Worm (Caenorhabditis elegans): ENCODE data around the gene C03B1.4.

C03B1.4 gene

DNA sequence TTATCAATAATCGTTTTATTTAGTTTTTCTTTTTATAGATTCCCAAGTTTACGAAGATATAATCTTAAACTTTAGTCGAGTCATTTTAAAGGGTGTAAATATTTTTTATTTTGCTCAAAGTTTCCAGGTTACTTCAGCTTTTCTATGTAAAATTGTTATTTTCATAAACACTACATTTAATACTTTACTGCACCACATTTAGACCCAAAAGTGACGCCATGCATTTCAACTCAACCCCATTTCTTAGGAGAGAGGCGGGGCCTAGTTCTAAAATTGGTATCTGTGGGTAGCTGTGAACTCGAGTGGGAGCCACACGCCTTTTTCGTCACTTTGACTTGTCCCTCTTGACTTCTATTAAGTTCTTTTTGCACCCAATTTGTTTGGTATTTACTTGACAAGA lies 48.3 kb downstream of the C03B1.4 start, which contains the start of gene T22E5.1:
TSS of gene T22E5.1 (plus strand) at position 301 of the 400 bp plus-strand sequence.
- TF ChIP-seq dao-5 (tag; optimal IDR thresholded peaks at IDR 0.05) (no peak), W03F9.2 (tag; optimal IDR thresholded peaks at IDR 0.05) (no peak), him-1 (tag; optimal IDR thresholded peaks at IDR 0.05) (no peak)

DNA sequence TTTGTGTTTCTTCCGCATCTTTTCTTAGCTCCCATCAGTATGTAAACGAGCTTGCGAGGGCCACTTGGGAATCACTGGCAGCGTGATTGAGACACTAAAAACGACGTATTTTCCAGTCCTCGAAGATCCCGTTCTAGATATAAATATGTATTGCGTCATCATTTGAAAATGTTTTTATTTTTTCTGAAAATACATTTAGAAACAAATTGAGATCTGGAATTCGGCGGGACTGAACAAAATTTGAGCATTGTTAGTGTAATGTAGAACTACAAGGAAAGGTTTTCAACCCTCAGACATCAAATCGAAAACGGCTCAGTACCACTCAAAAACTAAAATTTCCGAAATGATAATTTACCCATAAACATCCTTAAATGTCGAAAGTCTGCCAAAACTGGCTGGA lies 49.3 kb downstream of the C03B1.4 start:
- TF ChIP-seq W03F9.2 (tag; optimal IDR thresholded peaks at IDR 0.05), result no peak
- TF ChIP-seq him-1 (tag; optimal IDR thresholded peaks at IDR 0.05), result no peak
- no peak for TF ChIP-seq dao-5 (tag; optimal IDR thresholded peaks at IDR 0.05)
